In genomic region chrX:4480800-4481199, ce11 we compare ENCODE assay signal across 1 worm cellular context.
TF ChIP-seq lines count a peak whose summit lies in the region.

No protein-coding gene starts in this region.

TF ChIP-seq in whole organism, L3 larva, 47 proteins besides CTCF, POLR2A, EP300 and RAD21 (continued from another document):
- no peak for TF ChIP-seq mdl-1 (tag; optimal IDR thresholded peaks at IDR 0.05; lab: Kevin White, UChicago)
